Worm (Caenorhabditis elegans): ENCODE data around the gene T04A8.18.

ce11 chrIII:4706678-4707077 lies 2.3 kb upstream of the T04A8.18 start, which contains the start of gene T04A8.13:
- no peak for TF ChIP-seq pha-4 (tag; optimal IDR thresholded peaks at IDR 0.05)
- no peak for TF ChIP-seq ces-1 (GFP tag; optimal IDR thresholded peaks at IDR 0.05)
- no peak for TF ChIP-seq drap-1 (GFP tag; optimal IDR thresholded peaks at IDR 0.05)
- TF ChIP-seq hlh-1 (tag; optimal IDR thresholded peaks at IDR 0.05), result no peak
- no peak for TF ChIP-seq nhr-12 (tag; optimal IDR thresholded peaks at IDR 0.05)
- no peak for TF ChIP-seq mep-1 (tag; optimal IDR thresholded peaks at IDR 0.05)
- TF ChIP-seq unc-62 (GFP tag; optimal IDR thresholded peaks at IDR 0.05), result no peak
- TF ChIP-seq cnd-1 (tag; optimal IDR thresholded peaks at IDR 0.05), result no peak
- TF ChIP-seq blmp-1 (tag; optimal IDR thresholded peaks at IDR 0.05), result no peak
- no peak for TF ChIP-seq snpc-4 (tag; optimal IDR thresholded peaks at IDR 0.05)
- TF ChIP-seq unc-39 (tag; optimal IDR thresholded peaks at IDR 0.05), result no peak
- TF ChIP-seq elt-3 (tag; optimal IDR thresholded peaks at IDR 0.05), result no peak
- no peak for TF ChIP-seq ztf-11 (tag; optimal IDR thresholded peaks at IDR 0.05)

Measured in whole organism, mixed stage, embryonic.